Worm (Caenorhabditis elegans) whole organism, L1 larva: Measurements from ENCODE around the gene sdz-38.

Experiments used
- C04F5.9 ChIP-seq: sonication (generic microtip); optimal IDR thresholded peaks from 2 replicates; lab custom pipeline; 2016; ENCODE audit warnings: missing genetic modification characterization, missing compliant biosample characterization
- aha-1 ChIP-seq: fragments of 150-350 bp; optimal IDR thresholded peaks from 2 replicates; lab custom pipeline; 2014; ENCODE audit warnings: missing biosample characterization, missing genetic modification characterization
- aly-2 ChIP-seq: fragments of 150-350 bp; optimal IDR thresholded peaks from 2 replicates; lab custom pipeline; 2014; ENCODE audit warnings: missing biosample characterization, missing genetic modification characterization
- blmp-1 ChIP-seq: fragments of 150-350 bp; optimal IDR thresholded peaks from 2 replicates; lab custom pipeline; 2014; ENCODE audit warnings: missing biosample characterization, missing genetic modification characterization
- ceh-88 ChIP-seq: fragments of 200-800 bp; sonication (Bioruptor generic); IDR thresholded peaks from 2 replicates; pipeline ENCODE4 v1.3.6; 2022; ENCODE audit warnings: missing genetic modification characterization, missing compliant biosample characterization
- ces-1 ChIP-seq: fragments of 150-350 bp; optimal IDR thresholded peaks from 2 replicates; lab custom pipeline; 2014; ENCODE audit warnings: missing biosample characterization, missing genetic modification reagents, missing genetic modification characterization
- dsc-1 ChIP-seq: sonication (generic microtip); optimal IDR thresholded peaks from 2 replicates; lab custom pipeline; 2016; ENCODE audit warnings: mild to moderate bottlenecking, missing genetic modification characterization, missing compliant biosample characterization
- elt-2 ChIP-seq: sonication (generic microtip); optimal IDR thresholded peaks from 2 replicates; lab custom pipeline; 2016; ENCODE audit warnings: missing genetic modification characterization, mild to moderate bottlenecking, inconsistent platforms, missing compliant biosample characterization, missing genetic modification reagents
- elt-3 ChIP-seq, 6 experiments: fragments of 150-350 bp in 1 of 6; sonication (generic microtip); optimal IDR thresholded peaks; 2 replicates each; lab custom pipeline; 2017 to 2018; ENCODE audit warnings: missing biosample characterization in 6 of 6, missing genetic modification characterization in 6 of 6, inconsistent platforms in 1 of 6
- ets-5 ChIP-seq: fragments of 200-800 bp; sonication (Bioruptor generic); IDR thresholded peaks from 2 replicates; pipeline ENCODE4 v1.3.6; 2022; ENCODE audit warnings: missing genetic modification characterization, missing compliant biosample characterization
- fkh-10 ChIP-seq: sonication (generic microtip); optimal IDR thresholded peaks from 2 replicates; lab custom pipeline; 2017; ENCODE audit warnings: missing biosample characterization, missing genetic modification reagents, missing genetic modification characterization
- fkh-4 ChIP-seq: sonication (generic microtip); optimal IDR thresholded peaks from 2 replicates; lab custom pipeline; 2016; ENCODE audit warnings: missing compliant biosample characterization, missing genetic modification characterization, borderline replicate concordance
- fkh-8 ChIP-seq: sonication (generic microtip); optimal IDR thresholded peaks from 2 replicates; lab custom pipeline; 2016; ENCODE audit warnings: mild to moderate bottlenecking, missing genetic modification characterization, missing compliant biosample characterization
- fos-1 ChIP-seq: fragments of 150-350 bp; optimal IDR thresholded peaks from 2 replicates; lab custom pipeline; 2014; ENCODE audit warnings: missing biosample characterization, missing genetic modification characterization
- hpl-2 ChIP-seq: fragments of 150-350 bp; optimal IDR thresholded peaks from 2 replicates; lab custom pipeline; 2014; ENCODE audit warnings: missing biosample characterization, missing genetic modification reagents, missing genetic modification characterization
- irx-1 ChIP-seq: sonication (generic microtip); optimal IDR thresholded peaks from 2 replicates; lab custom pipeline; 2016; ENCODE audit warnings: missing genetic modification characterization, missing compliant biosample characterization
- isw-1 ChIP-seq: fragments of 200-800 bp; sonication (Bioruptor generic); IDR thresholded peaks from 2 replicates; pipeline ENCODE4 v1.3.6; 2022; ENCODE audit warnings: missing genetic modification characterization, missing compliant biosample characterization
- lin-14 ChIP-seq: fragments of 200-800 bp; sonication (Bioruptor generic); optimal IDR thresholded peaks from 2 replicates; lab custom pipeline; 2018; ENCODE audit warnings: mild to moderate bottlenecking, missing genetic modification characterization, moderate library complexity, missing compliant biosample characterization
- lin-39 ChIP-seq: fragments of 150-350 bp; optimal IDR thresholded peaks from 2 replicates; lab custom pipeline; 2014; ENCODE audit warnings: missing biosample characterization, missing genetic modification reagents, missing genetic modification characterization
- lir-3 ChIP-seq: sonication (generic microtip); optimal IDR thresholded peaks from 2 replicates; lab custom pipeline; 2016; ENCODE audit warnings: mild to moderate bottlenecking, missing genetic modification characterization, moderate library complexity, missing compliant biosample characterization; ENCODE audit not compliant: poor library complexity
- mdl-1 ChIP-seq, 2 experiments: fragments of 150-350 bp; optimal IDR thresholded peaks; 2 replicates each; lab custom pipeline; 2014 to 2017; ENCODE audit warnings: missing biosample characterization in 2 of 2, missing genetic modification characterization in 2 of 2, inconsistent platforms in 1 of 2
- mep-1 ChIP-seq: fragments of 150-350 bp; optimal IDR thresholded peaks from 2 replicates; lab custom pipeline; 2014; ENCODE audit warnings: missing biosample characterization, missing genetic modification characterization
- nhr-20 ChIP-seq: sonication (generic microtip); optimal IDR thresholded peaks from 2 replicates; lab custom pipeline; 2016; ENCODE audit warnings: mild to moderate bottlenecking, missing genetic modification characterization, missing compliant biosample characterization
- nhr-28 ChIP-seq: fragments of 150-350 bp; optimal IDR thresholded peaks from 2 replicates; lab custom pipeline; 2014; ENCODE audit warnings: missing biosample characterization, missing genetic modification characterization
- nhr-76 ChIP-seq: sonication (generic microtip); optimal IDR thresholded peaks from 2 replicates; lab custom pipeline; 2017; ENCODE audit warnings: missing biosample characterization, missing genetic modification characterization
- nhr-77 ChIP-seq: fragments of 150-350 bp; optimal IDR thresholded peaks from 2 replicates; lab custom pipeline; 2014; ENCODE audit warnings: missing biosample characterization, missing genetic modification characterization
- nhr-84 ChIP-seq: sonication (generic microtip); optimal IDR thresholded peaks from 2 replicates; lab custom pipeline; 2017; ENCODE audit warnings: missing biosample characterization, missing genetic modification characterization
- nhr-85 ChIP-seq: sonication (generic microtip); peaks from one replicate; lab custom pipeline; 2016; ENCODE audit warnings: missing genetic modification characterization, inconsistent platforms, missing compliant biosample characterization
- nhr-90 ChIP-seq: sonication (generic microtip); optimal IDR thresholded peaks from 2 replicates; lab custom pipeline; 2016; ENCODE audit warnings: mild to moderate bottlenecking, missing genetic modification characterization, missing compliant biosample characterization; ENCODE audit not compliant: poor library complexity
- pax-3 ChIP-seq: fragments of 200-800 bp; sonication (Bioruptor generic); optimal IDR thresholded peaks from 2 replicates; lab custom pipeline; 2018; ENCODE audit warnings: mild to moderate bottlenecking, missing genetic modification characterization, moderate library complexity, missing compliant biosample characterization
- pqm-1 ChIP-seq: sonication (generic microtip); optimal IDR thresholded peaks from 3 replicates; lab custom pipeline; 2017; ENCODE audit warnings: missing biosample characterization, missing genetic modification characterization
- snu-23 ChIP-seq: sonication (generic microtip); optimal IDR thresholded peaks from 2 replicates; lab custom pipeline; 2016; ENCODE audit warnings: missing genetic modification characterization, missing compliant biosample characterization
- sox-4 ChIP-seq: sonication (generic microtip); optimal IDR thresholded peaks from 2 replicates; lab custom pipeline; 2016; ENCODE audit warnings: missing genetic modification characterization, missing compliant biosample characterization
- sptf-1 ChIP-seq: fragments of 150-350 bp; optimal IDR thresholded peaks from 2 replicates; lab custom pipeline; 2014; ENCODE audit warnings: missing biosample characterization, missing genetic modification characterization
- sup-37 ChIP-seq: fragments of 200-800 bp; sonication (Bioruptor generic); optimal IDR thresholded peaks from 2 replicates; lab custom pipeline; 2018; ENCODE audit warnings: mild to moderate bottlenecking, missing genetic modification characterization, missing compliant biosample characterization
- tbx-2 ChIP-seq: sonication (generic microtip); optimal IDR thresholded peaks from 2 replicates; lab custom pipeline; 2016; ENCODE audit warnings: missing genetic modification characterization, missing compliant biosample characterization
- unc-130 ChIP-seq: fragments of 150-350 bp; optimal IDR thresholded peaks from 2 replicates; lab custom pipeline; 2017; ENCODE audit warnings: missing biosample characterization, missing genetic modification characterization, inconsistent platforms
- unc-98 ChIP-seq: fragments of 200-800 bp; sonication (Bioruptor generic); IDR thresholded peaks from 2 replicates; pipeline ENCODE4 v1.3.6; 2022; ENCODE audit warnings: missing genetic modification characterization, missing compliant biosample characterization
- ztf-4 ChIP-seq: fragments of 150-350 bp; optimal IDR thresholded peaks from 2 replicates; lab custom pipeline; 2014; ENCODE audit warnings: missing biosample characterization, missing genetic modification characterization

The sdz-38 gene

DNA sequence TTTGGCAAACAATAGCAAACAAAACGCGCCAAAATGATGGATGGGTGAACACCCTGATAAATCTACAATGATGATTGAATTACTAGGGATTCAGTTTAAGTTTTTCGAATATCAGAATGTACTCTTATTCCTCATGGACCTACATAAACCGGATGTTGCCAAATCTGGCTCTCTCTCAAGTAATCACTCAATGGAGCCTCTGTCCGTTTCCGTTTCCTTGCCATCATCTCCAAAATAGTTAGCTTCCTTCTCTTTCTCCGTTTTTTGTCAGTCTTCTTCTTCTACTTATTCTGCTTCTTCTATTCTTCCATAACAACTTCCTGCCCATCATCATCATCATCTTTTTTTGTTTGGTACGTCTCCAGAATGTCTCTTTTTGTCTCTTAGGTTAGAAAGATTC, 16.3 kb downstream of the sdz-38 start:
- TF ChIP-seq tbx-2 (tag; lab: Kevin White, UChicago) (peak; percentile 37), fkh-8 (tag; lab: Kevin White, UChicago) (no peak)

DNA sequence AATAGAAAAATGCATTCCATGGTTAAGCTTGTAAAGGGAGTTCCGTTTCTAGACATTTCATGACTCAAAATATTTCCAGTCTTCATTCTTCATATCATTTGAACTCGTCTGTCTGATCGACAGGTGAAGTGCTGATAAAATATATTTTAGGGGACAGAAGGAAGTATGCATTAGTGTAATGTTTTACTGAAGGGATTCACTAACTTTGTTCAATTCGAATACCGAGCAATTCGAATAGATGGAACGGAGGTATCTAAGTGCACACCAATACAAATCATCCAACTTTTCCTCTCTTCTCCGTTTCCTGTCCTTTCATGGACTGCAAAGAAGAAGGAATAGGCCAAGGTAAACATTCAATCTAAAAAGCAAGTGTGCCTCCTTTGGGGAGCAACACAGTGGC, 17.9 kb downstream of the sdz-38 start:
- TF ChIP-seq aha-1 (tag; lab: Kevin White, UChicago), result no peak
- TF ChIP-seq lin-39 (tag; lab: Kevin White, UChicago), result no peak
- no peak for TF ChIP-seq ets-5 (GFP tag; lab: Robert Waterston, UW)
- TF ChIP-seq ceh-88 (GFP tag; lab: Robert Waterston, UW), result no peak
- no peak for TF ChIP-seq lir-3
- no peak for TF ChIP-seq sptf-1
- TF ChIP-seq sup-37 (GFP tag; lab: Kevin White, UChicago), result no peak
- TF ChIP-seq nhr-76, result no peak
- no peak for TF ChIP-seq mep-1 (tag; lab: Kevin White, UChicago)
- no peak for TF ChIP-seq snu-23 (GFP tag; lab: Kevin White, UChicago)
- TF ChIP-seq unc-98 (GFP tag; lab: Robert Waterston, UW), result no peak
- TF ChIP-seq nhr-90, result no peak

DNA sequence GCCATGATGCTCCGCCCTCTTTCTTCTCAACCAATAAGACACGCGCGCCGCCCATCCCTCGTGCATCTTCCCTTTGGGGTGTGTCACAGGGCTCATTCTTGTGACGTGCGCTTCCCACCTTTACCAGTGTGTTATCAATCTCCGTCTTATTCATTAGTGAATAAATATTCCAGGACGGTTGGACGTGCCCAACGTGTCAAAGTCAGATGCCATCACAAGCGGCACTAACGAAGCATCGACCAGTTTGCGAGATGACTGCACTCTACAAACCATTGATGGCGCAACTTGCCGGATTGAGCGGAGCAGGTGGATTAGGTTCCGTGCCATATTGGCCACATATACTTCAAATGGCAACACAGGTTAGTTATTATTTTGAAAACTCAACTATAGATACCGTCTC, 21.5 kb downstream of the sdz-38 start:
- TF ChIP-seq pqm-1 (no peak), C04F5.9 (tag; lab: Kevin White, UChicago) (no peak), nhr-28 (tag; lab: Kevin White, UChicago) (no peak), aly-2 (tag; lab: Kevin White, UChicago) (no peak), blmp-1 (tag; lab: Kevin White, UChicago) (no peak), ceh-88 (GFP tag; lab: Robert Waterston, UW) (no peak), dsc-1 (tag; lab: Kevin White, UChicago) (no peak), sup-37 (GFP tag; lab: Kevin White, UChicago) (no peak), nhr-85 (tag; lab: Kevin White, UChicago) (no peak), elt-2 (tag; lab: Kevin White, UChicago) (no peak), sox-4 (tag; lab: Kevin White, UChicago) (no peak), elt-3 (tag; optimal IDR thresholded peaks at IDR 0.05; lab: Kevin White, UChicago) (no peak), fos-1 (tag; lab: Kevin White, UChicago) (no peak), isw-1 (GFP tag; lab: Robert Waterston, UW) (no peak), mdl-1 (tag; optimal IDR thresholded peaks at IDR 0.05; lab: Kevin White, UChicago) (no peak), nhr-77 (no peak), ztf-4 (no peak)

DNA sequence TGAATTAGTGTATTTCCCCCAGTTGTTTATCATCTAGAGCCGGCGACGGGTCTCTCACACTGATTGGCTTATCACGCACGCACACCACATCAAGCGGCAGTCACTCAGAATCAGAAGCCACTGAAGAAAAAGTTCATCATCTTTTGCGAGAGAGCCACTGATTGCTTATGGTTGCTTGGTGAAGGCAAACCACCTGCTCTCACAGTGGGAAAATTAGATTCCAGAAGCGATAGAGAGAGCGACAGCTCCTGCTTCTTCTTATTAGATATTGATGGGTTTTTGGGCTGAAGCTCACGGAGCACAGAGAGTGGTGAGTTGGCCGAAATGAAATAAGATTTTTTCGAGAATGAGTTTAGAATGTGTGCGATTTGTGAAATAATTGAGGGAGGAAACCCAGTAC, 25.5 kb downstream of the sdz-38 start:
- TF ChIP-seq fkh-8 (tag; lab: Kevin White, UChicago) (peak; percentile 36), pax-3 (tag; lab: Kevin White, UChicago) (no peak), hpl-2 (no peak)

DNA sequence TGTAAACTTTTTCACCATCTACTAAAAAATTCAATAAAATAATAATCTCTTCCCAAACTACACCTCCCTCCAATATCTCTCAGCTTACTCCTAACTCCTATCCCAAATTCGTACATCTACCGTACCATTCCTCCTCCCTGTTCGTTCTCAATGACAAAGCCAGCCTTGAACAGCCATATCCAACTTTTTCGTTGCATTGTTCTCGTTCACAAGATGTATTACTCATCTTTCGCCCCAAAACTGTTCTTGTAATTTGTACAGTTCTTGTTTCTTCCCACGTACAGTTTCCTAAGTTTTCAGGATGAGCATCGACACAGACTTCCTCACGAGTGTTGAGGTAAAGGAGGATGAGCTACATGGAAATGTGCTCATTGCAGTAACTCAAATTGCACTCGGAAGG, 26.8 kb downstream of the sdz-38 start, which contains the start of gene egl-43:
Gene egl-43, plus strand, starts transcription at position 301 of the 400 bp plus-strand sequence.
- no peak for TF ChIP-seq lir-3
- no peak for TF ChIP-seq ces-1 (GFP tag; lab: Kevin White, UChicago)
- no peak for TF ChIP-seq nhr-28 (tag; lab: Kevin White, UChicago)
- no peak for TF ChIP-seq fkh-10 (GFP tag; lab: Kevin White, UChicago)
- no peak for TF ChIP-seq irx-1 (tag; lab: Kevin White, UChicago)
- TF ChIP-seq unc-130 (tag; lab: Kevin White, UChicago), result no peak
- no peak for TF ChIP-seq isw-1 (GFP tag; lab: Robert Waterston, UW)
- TF ChIP-seq elt-3 (tag; optimal IDR thresholded peaks at IDR 0.05; lab: Kevin White, UChicago), result no peak
- no peak for TF ChIP-seq lin-39 (tag; lab: Kevin White, UChicago)
- no peak for TF ChIP-seq nhr-84 (tag; lab: Kevin White, UChicago)
- no peak for TF ChIP-seq fkh-4 (tag; lab: Kevin White, UChicago)
- TF ChIP-seq sup-37 (GFP tag; lab: Kevin White, UChicago), result no peak
- no peak for TF ChIP-seq nhr-20 (tag; lab: Kevin White, UChicago)
- TF ChIP-seq lin-14 (GFP tag; lab: Kevin White, UChicago), result no peak
- TF ChIP-seq, all 84 proteins: peak for 0
